Comparison of ENCODE assay signal across 3 worm cellular contexts in genomic region chrX:6256969-6257368, ce11.
TF ChIP-seq lines count a peak whose summit lies in the region.

No protein-coding gene starts in this region.

TF ChIP-seq in whole organism, L2 larva, 48 proteins besides CTCF, POLR2A, EP300 and RAD21:
- no peak for TF ChIP-seq nhr-77 (tag; optimal IDR thresholded peaks at IDR 0.05; lab: Kevin White, UChicago)
- TF ChIP-seq sma-9 (GFP tag; optimal IDR thresholded peaks at IDR 0.05; lab: Kevin White, UChicago): peak; percentile 33
- TF ChIP-seq sma-9 (tag; optimal IDR thresholded peaks at IDR 0.05; lab: Kevin White, UChicago): no peak

TF ChIP-seq in whole organism, L3 larva, 47 proteins besides CTCF, POLR2A, EP300 and RAD21:
- no peak for TF ChIP-seq elt-3 (tag; optimal IDR thresholded peaks at IDR 0.05; lab: Kevin White, UChicago)
- TF ChIP-seq nhr-237 (tag; optimal IDR thresholded peaks at IDR 0.05; lab: Kevin White, UChicago): no peak
- peak; percentile 31 for TF ChIP-seq nhr-23 (tag; optimal IDR thresholded peaks at IDR 0.05; lab: Kevin White, UChicago)
- TF ChIP-seq elt-1 (tag; optimal IDR thresholded peaks at IDR 0.05; lab: Kevin White, UChicago): no peak
- TF ChIP-seq pqm-1 (tag; optimal IDR thresholded peaks at IDR 0.05; lab: Kevin White, UChicago): peak; percentile 31
- no peak for TF ChIP-seq lsy-12 (tag; optimal IDR thresholded peaks at IDR 0.05; lab: Kevin White, UChicago)
- TF ChIP-seq ceh-28 (tag; optimal IDR thresholded peaks at IDR 0.05; lab: Kevin White, UChicago): peak; percentile 2

TF ChIP-seq in whole organism, L4 larva, 104 proteins besides CTCF, POLR2A, EP300 and RAD21:
- TF ChIP-seq nhr-25 (tag; optimal IDR thresholded peaks at IDR 0.05; lab: Kevin White, UChicago; ENCODE audit: borderline replicate concordance, insufficient read depth): no peak
- TF ChIP-seq dve-1 (tag; optimal IDR thresholded peaks at IDR 0.05; lab: Kevin White, UChicago; ENCODE audit: insufficient read depth): peak; percentile 70
- TF ChIP-seq zip-11 (GFP tag; IDR thresholded peaks at IDR 0.05; lab: Robert Waterston, UW): no peak
- TF ChIP-seq F10B5.3 (tag; optimal IDR thresholded peaks at IDR 0.05; lab: Kevin White, UChicago): no peak
- TF ChIP-seq ctbp-1 (GFP tag; IDR thresholded peaks at IDR 0.05; lab: Robert Waterston, UW): no peak
- TF ChIP-seq snpc-4 (tag; optimal IDR thresholded peaks at IDR 0.05; lab: Kevin White, UChicago): no peak
- no peak for TF ChIP-seq pqm-1 (tag; optimal IDR thresholded peaks at IDR 0.05; lab: Kevin White, UChicago)
- peak; percentile 4 for TF ChIP-seq hlh-11 (tag; optimal IDR thresholded peaks at IDR 0.05; lab: Kevin White, UChicago)
- TF ChIP-seq nhr-28 (tag; optimal IDR thresholded peaks at IDR 0.05; lab: Kevin White, UChicago): peak; percentile 32
- no peak for TF ChIP-seq tra-1 (GFP tag; IDR thresholded peaks at IDR 0.05; lab: Robert Waterston, UW)
- no peak for TF ChIP-seq daf-16 (GFP tag; optimal IDR thresholded peaks at IDR 0.05; lab: Kevin White, UChicago)
- TF ChIP-seq daf-16 (tag; optimal IDR thresholded peaks at IDR 0.05; lab: Kevin White, UChicago): peak; percentile 91
- peak; percentile 92 for TF ChIP-seq aha-1 (tag; lab: Kevin White, UChicago)
- TF ChIP-seq lsy-2 (tag; optimal IDR thresholded peaks at IDR 0.05; lab: Kevin White, UChicago): peak in 1 of 2 experiments; percentile 8
- TF ChIP-seq hlh-30 (tag; optimal IDR thresholded peaks at IDR 0.05; lab: Kevin White, UChicago; ENCODE audit: insufficient read depth): peak; percentile 8
- no peak for TF ChIP-seq F26F4.8 (GFP tag; conservative IDR thresholded peaks at IDR 0.05; lab: Robert Waterston, UW)
- TF ChIP-seq unc-62 (GFP tag; optimal IDR thresholded peaks at IDR 0.05 in 1 of 2; lab: Kevin White, UChicago): no peak
- TF ChIP-seq unc-62 (tag; optimal IDR thresholded peaks at IDR 0.05; lab: Kevin White, UChicago): no peak
- TF ChIP-seq madf-5 (GFP tag; IDR thresholded peaks at IDR 0.05; lab: Robert Waterston, UW): no peak
- no peak for TF ChIP-seq Y105C5A.15 (GFP tag; IDR thresholded peaks at IDR 0.05; lab: Robert Waterston, UW)
